Worm (Caenorhabditis elegans) whole organism, early embryonic: ENCODE data around the gene mth-1.

ENCODE experiments used
- F13C5.2 ChIP-seq: sonication (generic microtip); optimal IDR thresholded peaks from 2 replicates; lab custom pipeline; 2017; ENCODE audit warnings: mild to moderate bottlenecking, missing genetic modification characterization, inconsistent platforms, missing compliant biosample characterization
- aly-1 ChIP-seq: sonication (generic microtip); optimal IDR thresholded peaks from 2 replicates; lab custom pipeline; 2016; ENCODE audit warnings: missing genetic modification characterization, missing compliant biosample characterization
- ama-1 ChIP-seq: fragments of 150-350 bp; optimal IDR thresholded peaks from 2 replicates; lab custom pipeline; 2014
- ceh-13 ChIP-seq: fragments of 200-800 bp; sonication (Bioruptor generic); optimal IDR thresholded peaks from 2 replicates; lab custom pipeline; 2018; ENCODE audit warnings: mild to moderate bottlenecking, missing genetic modification characterization, missing compliant biosample characterization
- ceh-36 ChIP-seq: sonication (generic microtip); optimal IDR thresholded peaks from 2 replicates; lab custom pipeline; 2016; ENCODE audit warnings: missing genetic modification characterization, inconsistent platforms, missing compliant biosample characterization
- ets-7 ChIP-seq: sonication (generic microtip); optimal IDR thresholded peaks from 2 replicates; lab custom pipeline; 2016; ENCODE audit warnings: missing genotype, missing genetic modification characterization, missing compliant biosample characterization
- flt-1 ChIP-seq: fragments of 200-800 bp; sonication (Bioruptor generic); IDR thresholded peaks from 2 replicates; pipeline ENCODE4 v1.3.6; 2022; ENCODE audit warnings: missing genetic modification characterization, missing compliant biosample characterization
- hmbx-1 ChIP-seq: sonication (generic microtip); optimal IDR thresholded peaks from 2 replicates; lab custom pipeline; 2016; ENCODE audit warnings: mild to moderate bottlenecking, missing genetic modification characterization, missing compliant biosample characterization
- hmg-4 ChIP-seq: fragments of 200-800 bp; sonication (Bioruptor generic); optimal IDR thresholded peaks from 2 replicates; lab custom pipeline; 2018; ENCODE audit warnings: mild to moderate bottlenecking, missing genetic modification characterization, missing compliant biosample characterization
- pes-1 ChIP-seq: fragments of 200-800 bp; sonication (Bioruptor generic); IDR thresholded peaks from 2 replicates; pipeline ENCODE4 v1.3.6; 2022; ENCODE audit warnings: missing genetic modification reagents, missing genetic modification characterization, missing compliant biosample characterization
- scrt-1 ChIP-seq: fragments of 200-800 bp; sonication (Bioruptor generic); IDR thresholded peaks from 2 replicates; pipeline ENCODE4 v1.3.6; 2022; ENCODE audit warnings: missing genetic modification characterization, missing compliant biosample characterization
- tbx-37 ChIP-seq: fragments of 200-800 bp; sonication (Bioruptor generic); conservative IDR thresholded peaks from 2 replicates; pipeline ENCODE4 v1.3.6; 2022; ENCODE audit warnings: missing genetic modification reagents, missing genetic modification characterization, missing compliant biosample characterization
- tra-4 ChIP-seq: sonication (generic microtip); optimal IDR thresholded peaks from 2 replicates; lab custom pipeline; 2017; ENCODE audit warnings: missing genetic modification characterization, missing compliant biosample characterization

DNA sequence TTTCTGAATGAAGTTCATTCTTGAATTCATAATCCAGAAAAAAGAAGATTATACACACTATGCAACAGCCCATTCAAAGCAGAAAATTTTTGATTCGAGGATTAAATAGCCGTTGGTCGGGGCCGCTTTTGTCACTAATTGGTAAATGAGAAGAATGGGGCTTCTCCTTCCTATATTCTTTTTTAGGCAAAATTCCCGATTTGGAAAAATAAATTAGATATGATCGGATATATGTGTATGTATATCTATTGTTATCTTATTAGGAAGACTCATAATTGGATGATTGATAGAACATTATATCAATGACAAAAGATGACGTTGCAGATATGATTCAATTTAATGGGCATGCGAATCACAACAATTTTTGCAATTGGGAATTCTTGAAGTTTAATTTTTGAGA, 53.4 kb downstream of the mth-1 start:
- no peak for TF ChIP-seq ets-7
- TF ChIP-seq ama-1 (lab: Kevin White, UChicago): no peak
- TF ChIP-seq F13C5.2 (tag; lab: Kevin White, UChicago): no peak
- no peak for TF ChIP-seq ceh-36 (tag; lab: Kevin White, UChicago)
- no peak for TF ChIP-seq ceh-13 (GFP tag; lab: Kevin White, UChicago)
- no peak for TF ChIP-seq aly-1 (tag; lab: Kevin White, UChicago)
- TF ChIP-seq hmbx-1: no peak
- TF ChIP-seq pes-1 (GFP tag; lab: Robert Waterston, UW): no peak
- no peak for TF ChIP-seq flt-1
- no peak for TF ChIP-seq tbx-37 (GFP tag; lab: Robert Waterston, UW)
- no peak for TF ChIP-seq scrt-1 (GFP tag; lab: Robert Waterston, UW)
- no peak for TF ChIP-seq tra-4
- no peak for TF ChIP-seq hmg-4 (GFP tag; lab: Kevin White, UChicago)
